Fruit fly (Drosophila melanogaster) whole organism, embryonic: ENCODE measurements around the gene sob.

Experiments
- Ada2b ChIP-seq: fragments of 200-800 bp; sonication (Bioruptor generic); IDR thresholded peaks from 2 replicates; pipeline ENCODE4 v1.3.6; 2022; ENCODE audit warnings: missing biosample characterization, missing genetic modification characterization
- Antp ChIP-seq: fragments of 200-800 bp; sonication (Bioruptor generic); optimal IDR thresholded peaks from 3 replicates; lab custom pipeline; 2016; ENCODE audit warnings: missing biosample characterization, missing genetic modification characterization
- Awh ChIP-seq: fragments of 200-800 bp; sonication (Bioruptor generic); IDR thresholded peaks from 2 replicates; pipeline ENCODE4, ENCODE4 v1.3.6; 2022; ENCODE audit warnings: missing biosample characterization, missing genetic modification characterization
- Bdp1 ChIP-seq: fragments of 200-800 bp; sonication (Bioruptor generic); optimal IDR thresholded peaks from 3 replicates; lab custom pipeline; 2016; ENCODE audit warnings: missing biosample characterization, missing genetic modification characterization
- CG10366 ChIP-seq: fragments of 200-800 bp; sonication (Bioruptor generic); IDR thresholded peaks from 2 replicates; pipeline ENCODE4 v1.3.6; 2022; ENCODE audit warnings: missing biosample characterization, missing genetic modification characterization
- CG11695 ChIP-seq: fragments of 200-800 bp; sonication (Bioruptor generic); IDR thresholded peaks from 3 replicates; pipeline ENCODE4 v1.3.6; 2022; ENCODE audit warnings: missing biosample characterization, missing genetic modification characterization
- CG12299 ChIP-seq: fragments of 200-800 bp; sonication (Bioruptor generic); optimal IDR thresholded peaks from 2 replicates; lab custom pipeline; 2018; ENCODE audit warnings: missing biosample characterization, mild to moderate bottlenecking, missing genetic modification characterization
- CG1233 ChIP-seq: fragments of 200-800 bp; sonication (Bioruptor generic); optimal IDR thresholded peaks from 4 replicates; lab custom pipeline; 2018; ENCODE audit warnings: missing biosample characterization, mild to moderate bottlenecking, missing genetic modification characterization
- CG12744 ChIP-seq: fragments of 200-800 bp; sonication (Bioruptor generic); optimal IDR thresholded peaks from 2 replicates; lab custom pipeline; 2016; ENCODE audit warnings: missing biosample characterization, missing genetic modification characterization
- CG14965 ChIP-seq: fragments of 200-800 bp; sonication (Bioruptor generic); optimal IDR thresholded peaks from 2 replicates; lab custom pipeline; 2016; ENCODE audit warnings: missing biosample characterization, missing genetic modification characterization, borderline replicate concordance
- CG15601 ChIP-seq: fragments of 200-800 bp; sonication (Bioruptor generic); optimal IDR thresholded peaks from 3 replicates; lab custom pipeline; 2019; ENCODE audit warnings: missing biosample characterization, mild to moderate bottlenecking, missing genetic modification characterization, moderate library complexity
- CG15696 ChIP-seq: fragments of 200-800 bp; sonication (Bioruptor generic); optimal IDR thresholded peaks from 2 replicates; lab custom pipeline; 2019; ENCODE audit warnings: missing biosample characterization, mild to moderate bottlenecking, missing genetic modification characterization, moderate library complexity
- CG1603 ChIP-seq: fragments of 200-800 bp; sonication (Bioruptor generic); optimal IDR thresholded peaks from 2 replicates; lab custom pipeline; 2019; ENCODE audit warnings: missing biosample characterization, mild to moderate bottlenecking, missing genetic modification characterization, moderate library complexity
- CG17802 ChIP-seq: fragments of 200-800 bp; sonication (Bioruptor generic); optimal IDR thresholded peaks from 2 replicates; lab custom pipeline; 2018; ENCODE audit warnings: missing biosample characterization, mild to moderate bottlenecking, missing genetic modification characterization, moderate library complexity
- CG2116 ChIP-seq: fragments of 200-800 bp; sonication (Bioruptor generic); optimal IDR thresholded peaks from 3 replicates; lab custom pipeline; 2018; ENCODE audit warnings: missing biosample characterization, mild to moderate bottlenecking, missing genetic modification characterization
- CG2199 ChIP-seq: fragments of 200-800 bp; sonication (Bioruptor generic); IDR thresholded peaks from 3 replicates; pipeline ENCODE4 v1.3.6; 2022; ENCODE audit warnings: missing biosample characterization, missing genetic modification characterization
- CG2202 ChIP-seq: fragments of 200-800 bp; sonication (Bioruptor generic); optimal IDR thresholded peaks from 2 replicates; lab custom pipeline; 2018; ENCODE audit warnings: missing biosample characterization, mild to moderate bottlenecking, missing genetic modification characterization
- CG2678 ChIP-seq: fragments of 200-800 bp; sonication (Bioruptor generic); optimal IDR thresholded peaks from 3 replicates; lab custom pipeline; 2019; ENCODE audit warnings: missing biosample characterization, mild to moderate bottlenecking, missing genetic modification characterization, moderate library complexity
- CG30403 ChIP-seq: fragments of 200-800 bp; sonication (Bioruptor generic); optimal IDR thresholded peaks from 3 replicates; lab custom pipeline; 2016; ENCODE audit warnings: missing biosample characterization, missing genetic modification characterization
- CG6654 ChIP-seq: fragments of 200-800 bp; sonication (Bioruptor generic); optimal IDR thresholded peaks from 2 replicates; lab custom pipeline; 2017; ENCODE audit warnings: missing biosample characterization, mild to moderate bottlenecking, missing genetic modification characterization
- CG7786 ChIP-seq: fragments of 200-800 bp; sonication (Bioruptor generic); optimal IDR thresholded peaks from 2 replicates; lab custom pipeline; 2016; ENCODE audit warnings: missing biosample characterization, missing genetic modification characterization
- CG8089 ChIP-seq: fragments of 200-800 bp; sonication (Bioruptor generic); optimal IDR thresholded peaks from 3 replicates; lab custom pipeline; 2016; ENCODE audit warnings: missing biosample characterization, missing genetic modification characterization
- CG8478 ChIP-seq: fragments of >200 bp; optimal IDR thresholded peaks from 2 replicates; lab custom pipeline; 2018
- CTCF ChIP-seq: fragments of 200-800 bp; sonication (Bioruptor generic); optimal IDR thresholded peaks from 2 replicates; lab custom pipeline; 2017; ENCODE audit warnings: missing biosample characterization, mild to moderate bottlenecking, missing genetic modification characterization, moderate library complexity
- D ChIP-seq, 2 experiments: fragments of 200-800 bp in 1 of 2; fragments of >200 bp in 1 of 2; sonication (Bioruptor generic) in 1 of 2; optimal IDR thresholded peaks; 2 replicates in 1 of 2; 3 replicates in 1 of 2; lab custom pipeline; 2017; ENCODE audit warnings: mild to moderate bottlenecking in 1 of 2, missing biosample characterization in 1 of 2, missing genetic modification characterization in 1 of 2, missing genetic modification reagents in 1 of 2
- D19B ChIP-seq: fragments of 200-800 bp; sonication (Bioruptor generic); optimal IDR thresholded peaks from 2 replicates; lab custom pipeline; 2017; ENCODE audit warnings: missing biosample characterization, mild to moderate bottlenecking, missing genetic modification characterization
- Dbx ChIP-seq: fragments of 200-800 bp; sonication (Bioruptor generic); IDR thresholded peaks from 3 replicates; pipeline ENCODE4 v1.3.6; 2022; ENCODE audit warnings: missing biosample characterization, missing genetic modification characterization
- Dek ChIP-seq: fragments of 200-800 bp; sonication (Bioruptor generic); optimal IDR thresholded peaks from 3 replicates; lab custom pipeline; 2019; ENCODE audit warnings: missing biosample characterization, mild to moderate bottlenecking, missing genetic modification characterization, moderate library complexity
- Elba2 ChIP-seq: fragments of 200-800 bp; sonication (Bioruptor generic); optimal IDR thresholded peaks from 3 replicates; lab custom pipeline; 2016; ENCODE audit warnings: missing biosample characterization, missing genetic modification characterization
- Ets97D ChIP-seq: fragments of 200-800 bp; sonication (Bioruptor generic); optimal IDR thresholded peaks from 3 replicates; lab custom pipeline; 2016; ENCODE audit warnings: missing biosample characterization, missing genetic modification characterization
- Fer2 ChIP-seq: fragments of 200-800 bp; sonication (Bioruptor generic); optimal IDR thresholded peaks from 2 replicates; lab custom pipeline; 2018; ENCODE audit warnings: missing biosample characterization, mild to moderate bottlenecking, missing genetic modification characterization, moderate library complexity
- Fer3 ChIP-seq: fragments of 200-800 bp; sonication (Bioruptor generic); optimal IDR thresholded peaks from 2 replicates; lab custom pipeline; 2018; ENCODE audit warnings: missing biosample characterization, mild to moderate bottlenecking, missing genetic modification characterization, moderate library complexity
- HmgD ChIP-seq: fragments of 200-800 bp; sonication (Bioruptor generic); optimal IDR thresholded peaks from 3 replicates; lab custom pipeline; 2016; ENCODE audit warnings: missing biosample characterization, missing genetic modification characterization
- Lim3 ChIP-seq: fragments of 200-800 bp; sonication (Bioruptor generic); IDR thresholded peaks from 2 replicates; pipeline ENCODE4 v1.3.6; 2022; ENCODE audit warnings: missing biosample characterization, missing genetic modification characterization
- Myb ChIP-seq: fragments of 200-800 bp; sonication (Bioruptor generic); optimal IDR thresholded peaks from 2 replicates; lab custom pipeline; 2016; ENCODE audit warnings: missing biosample characterization, missing genetic modification characterization
- Optix ChIP-seq: fragments of 200-800 bp; sonication (Bioruptor generic); IDR thresholded peaks from 3 replicates; pipeline ENCODE4 v1.3.6; 2022; ENCODE audit warnings: missing biosample characterization, missing genetic modification characterization
- ase ChIP-seq: fragments of 200-800 bp; sonication (Bioruptor generic); IDR thresholded peaks from 3 replicates; pipeline ENCODE4 v1.3.6; 2022; ENCODE audit warnings: missing biosample characterization, missing genetic modification characterization
- cato ChIP-seq: fragments of 200-800 bp; sonication (Bioruptor generic); optimal IDR thresholded peaks from 2 replicates; lab custom pipeline; 2016; ENCODE audit warnings: missing biosample characterization, missing genetic modification characterization, borderline replicate concordance
- exex ChIP-seq: fragments of 200-800 bp; sonication (Bioruptor generic); optimal IDR thresholded peaks from 4 replicates; lab custom pipeline; 2018; ENCODE audit warnings: missing biosample characterization, mild to moderate bottlenecking, missing genetic modification characterization, moderate library complexity
- fd64A ChIP-seq: fragments of 200-800 bp; sonication (Bioruptor generic); optimal IDR thresholded peaks from 3 replicates; lab custom pipeline; 2018; ENCODE audit warnings: missing biosample characterization, mild to moderate bottlenecking, missing genetic modification characterization
- gem ChIP-seq: fragments of 200-800 bp; sonication (Bioruptor generic); optimal IDR thresholded peaks from 2 replicates; lab custom pipeline; 2019; ENCODE audit warnings: missing biosample characterization, mild to moderate bottlenecking, missing genetic modification characterization, moderate library complexity
- gro ChIP-seq: fragments of 200-800 bp; sonication (Bioruptor generic); optimal IDR thresholded peaks from 2 replicates; lab custom pipeline; 2016; ENCODE audit warnings: missing biosample characterization, missing genetic modification characterization
- hbn ChIP-seq: fragments of 200-800 bp; sonication (Bioruptor generic); IDR thresholded peaks from 2 replicates; pipeline ENCODE4 v1.3.6; 2022; ENCODE audit warnings: missing biosample characterization, missing genetic modification characterization; ENCODE audit not compliant: partially characterized antibody
- klu ChIP-seq: fragments of 200-800 bp; sonication (Bioruptor generic); IDR thresholded peaks from 2 replicates; pipeline ENCODE4 v1.3.6; 2022; ENCODE audit warnings: missing biosample characterization, missing genetic modification characterization
- mam ChIP-seq: fragments of 200-800 bp; sonication (Bioruptor generic); optimal IDR thresholded peaks from 3 replicates; lab custom pipeline; 2016; ENCODE audit warnings: missing biosample characterization, missing genetic modification characterization
- pb ChIP-seq: fragments of 200-800 bp; sonication (Bioruptor generic); optimal IDR thresholded peaks from 3 replicates; lab custom pipeline; 2016; ENCODE audit warnings: missing biosample characterization, missing genetic modification characterization
- prd ChIP-seq, 3 experiments: fragments of >200 bp in 2 of 3; fragments of 200-800 bp in 1 of 3; sonication (Bioruptor generic) in 1 of 3; optimal IDR thresholded peaks in 2 of 3; IDR thresholded peaks in 1 of 3; 2 replicates in 2 of 3; 3 replicates in 1 of 3; pipeline versions ENCODE4 v1.3.6 to Lab custom; 2017 to 2022; ENCODE audit warnings: missing biosample characterization in 1 of 3, missing genetic modification characterization in 1 of 3
- sens ChIP-seq: fragments of 200-800 bp; sonication (Bioruptor generic); peaks from one replicate; lab custom pipeline; 2016; ENCODE audit warnings: missing biosample characterization, missing genetic modification characterization
- slou ChIP-seq: fragments of 200-800 bp; sonication (Bioruptor generic); optimal IDR thresholded peaks from 3 replicates; lab custom pipeline; 2016; ENCODE audit warnings: missing biosample characterization, missing genetic modification characterization
- stc ChIP-seq: fragments of 200-800 bp; sonication (Bioruptor generic); IDR thresholded peaks from 2 replicates; pipeline ENCODE4 v1.3.6; 2022; ENCODE audit warnings: missing biosample characterization, missing genetic modification characterization
- vvl ChIP-seq: fragments of 200-800 bp; sonication (Bioruptor generic); IDR thresholded peaks from 2 replicates; pipeline ENCODE4 v1.3.6; 2022; ENCODE audit warnings: missing biosample characterization, missing genetic modification characterization
- zf30C ChIP-seq: fragments of 200-800 bp; sonication (Bioruptor generic); optimal IDR thresholded peaks from 3 replicates; lab custom pipeline; 2018; ENCODE audit warnings: missing biosample characterization, mild to moderate bottlenecking, missing genetic modification characterization

sob gene

DNA sequence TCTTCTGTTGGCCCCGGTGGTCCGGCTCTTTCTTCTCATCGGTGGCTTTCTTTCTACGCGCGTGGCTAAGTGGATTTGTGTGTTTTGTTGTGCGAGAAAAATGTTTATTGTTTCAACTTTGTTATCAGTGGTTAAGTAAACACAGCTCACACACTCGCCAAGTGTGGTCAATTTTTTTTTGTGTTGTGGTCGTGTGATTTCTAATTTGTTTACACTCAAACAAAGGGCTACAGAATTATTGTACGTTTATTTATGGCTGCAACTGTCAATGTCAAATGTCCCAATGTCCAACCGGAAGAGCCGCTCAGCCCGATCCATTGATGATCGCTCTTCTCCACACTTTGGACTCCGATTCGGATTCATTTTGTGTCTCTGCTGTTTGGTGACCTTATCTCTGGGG, 10.0 kb downstream of the sob start:
- TF ChIP-seq mam (GFP tag; lab: Kevin White, UChicago), result no peak
- no peak for TF ChIP-seq gem (tag; lab: Kevin White, UChicago)
- TF ChIP-seq CG2116 (GFP tag; lab: Kevin White, UChicago), result peak; percentile 1
- TF ChIP-seq cato (GFP tag; lab: Kevin White, UChicago), result no peak
- peak; percentile 2 for TF ChIP-seq D (optimal IDR thresholded peaks at IDR 0.05; lab: Kevin White, UChicago)
- TF ChIP-seq D (GFP tag; optimal IDR thresholded peaks at IDR 0.05; lab: Kevin White, UChicago), result no peak
- no peak for TF ChIP-seq pb (GFP tag; lab: Kevin White, UChicago)
- no peak for TF ChIP-seq CG6654
- no peak for TF ChIP-seq prd (optimal IDR thresholded peaks at IDR 0.05; lab: Kevin White, UChicago)
- TF ChIP-seq prd (GFP tag; IDR thresholded peaks at IDR 0.05; lab: Robert Waterston, UW), result no peak
- no peak for TF ChIP-seq Myb (GFP tag; lab: Kevin White, UChicago)
- TF ChIP-seq HmgD (GFP tag; lab: Kevin White, UChicago), result no peak
- no peak for TF ChIP-seq CG10366 (GFP tag; lab: Robert Waterston, UW)
- TF ChIP-seq CG17802 (tag; lab: Kevin White, UChicago), result no peak
- TF ChIP-seq Fer3 (tag; lab: Kevin White, UChicago), result no peak
- TF ChIP-seq fd64A (GFP tag; lab: Kevin White, UChicago), result no peak
- no peak for TF ChIP-seq zf30C (GFP tag; lab: Kevin White, UChicago)
- no peak for TF ChIP-seq CG2199 (GFP tag; lab: Robert Waterston, UW)
- no peak for TF ChIP-seq CTCF (GFP tag; lab: Kevin White, UChicago)
- TF ChIP-seq CG15696 (tag; lab: Kevin White, UChicago), result peak; percentile 72
- no peak for TF ChIP-seq Optix
- peak; percentile 8 for TF ChIP-seq sens (GFP tag; lab: Kevin White, UChicago)
- no peak for TF ChIP-seq Bdp1 (GFP tag; lab: Kevin White, UChicago)
- TF ChIP-seq gro (GFP tag; lab: Kevin White, UChicago), result no peak
- TF ChIP-seq Elba2, result no peak
- no peak for TF ChIP-seq Awh (GFP tag; lab: Robert Waterston, UW)
- no peak for TF ChIP-seq Dek (tag; lab: Kevin White, UChicago)
- no peak for TF ChIP-seq CG8478 (lab: Kevin White, UChicago)
- no peak for TF ChIP-seq CG1603 (tag; lab: Kevin White, UChicago)
- TF ChIP-seq CG12299, result no peak
- TF ChIP-seq CG11695 (GFP tag; lab: Robert Waterston, UW), result no peak
- TF ChIP-seq klu, result no peak
- no peak for TF ChIP-seq exex (tag; lab: Kevin White, UChicago)
- TF ChIP-seq CG12744 (GFP tag; lab: Kevin White, UChicago), result no peak
- no peak for TF ChIP-seq ase (GFP tag; lab: Robert Waterston, UW)
- TF ChIP-seq Dbx (GFP tag; lab: Robert Waterston, UW), result no peak
- no peak for TF ChIP-seq CG30403 (GFP tag; lab: Kevin White, UChicago)
- TF ChIP-seq CG7786 (GFP tag; lab: Kevin White, UChicago), result no peak
- TF ChIP-seq Ada2b, result no peak
- TF ChIP-seq hbn (GFP tag; lab: Robert Waterston, UW), result no peak
- TF ChIP-seq vvl (GFP tag; lab: Robert Waterston, UW), result no peak
- TF ChIP-seq Antp (GFP tag; lab: Kevin White, UChicago), result no peak
- no peak for TF ChIP-seq Fer2 (tag; lab: Kevin White, UChicago)
- peak; percentile 0 for TF ChIP-seq CG15601 (tag; lab: Kevin White, UChicago)
- TF ChIP-seq Ets97D, result no peak
- peak; percentile 54 for TF ChIP-seq CG2202 (tag; lab: Kevin White, UChicago)
- no peak for TF ChIP-seq slou
- TF ChIP-seq CG8089 (GFP tag; lab: Kevin White, UChicago), result no peak
- no peak for TF ChIP-seq CG2678 (tag; lab: Kevin White, UChicago)
- no peak for TF ChIP-seq stc (GFP tag; lab: Robert Waterston, UW)
- no peak for TF ChIP-seq CG14965 (GFP tag; lab: Kevin White, UChicago)
- peak; percentile 48 for TF ChIP-seq CG1233 (GFP tag; lab: Kevin White, UChicago)
- TF ChIP-seq D19B (GFP tag; lab: Kevin White, UChicago), result no peak
- no peak for TF ChIP-seq Lim3
